Worm (Caenorhabditis elegans) whole organism, young adult: ENCODE measurements around the gene F42H10.2.

Source experiments
- B0035.1 ChIP-seq: sonication (generic microtip); optimal IDR thresholded peaks from 2 replicates; lab custom pipeline; 2016; ENCODE audit warnings: missing genetic modification characterization, mild to moderate bottlenecking, missing compliant biosample characterization, missing genotype, missing genetic modification reagents
- B0336.3 ChIP-seq: fragments of 200-800 bp; sonication (Bioruptor generic); IDR thresholded peaks from 2 replicates; pipeline ENCODE4 v1.3.6; 2022; ENCODE audit warnings: missing genetic modification characterization, missing compliant biosample characterization
- F10E7.11 ChIP-seq: sonication (generic microtip); optimal IDR thresholded peaks from 2 replicates; lab custom pipeline; 2017; ENCODE audit warnings: mild to moderate bottlenecking, missing genetic modification characterization, moderate library complexity, missing compliant biosample characterization
- F57C9.4 ChIP-seq: sonication (generic microtip); optimal IDR thresholded peaks from 2 replicates; lab custom pipeline; 2017; ENCODE audit warnings: mild to moderate bottlenecking, missing genetic modification characterization, missing compliant biosample characterization
- K11D2.4 ChIP-seq: fragments of 200-800 bp; sonication (Bioruptor generic); IDR thresholded peaks from 2 replicates; pipeline ENCODE4 v1.3.6; 2022; ENCODE audit warnings: missing genetic modification reagents, missing genetic modification characterization, missing compliant biosample characterization
- K12H6.12 ChIP-seq: fragments of 200-800 bp; sonication (Bioruptor generic); optimal IDR thresholded peaks from 2 replicates; lab custom pipeline; 2018; ENCODE audit warnings: mild to moderate bottlenecking, missing genetic modification characterization, missing compliant biosample characterization
- T07F8.4 ChIP-seq: sonication (generic microtip); optimal IDR thresholded peaks from 2 replicates; lab custom pipeline; 2016; ENCODE audit warnings: mild to moderate bottlenecking, missing genetic modification characterization, moderate library complexity, missing compliant biosample characterization
- Y53F4B.3 ChIP-seq: fragments of 200-800 bp; sonication (Bioruptor generic); IDR thresholded peaks from 2 replicates; pipeline ENCODE4 v1.3.6; 2022; ENCODE audit warnings: missing genetic modification reagents, missing genetic modification characterization, missing compliant biosample characterization
- Y53G8AR.9 ChIP-seq: fragments of 200-800 bp; sonication (Bioruptor generic); conservative IDR thresholded peaks from 2 replicates; pipeline ENCODE4 v1.3.6; 2022; ENCODE audit warnings: missing genetic modification reagents, missing genetic modification characterization, missing compliant biosample characterization
- Y95B8A.8 ChIP-seq: fragments of 200-800 bp; sonication (Bioruptor generic); IDR thresholded peaks from 2 replicates; pipeline ENCODE4 v1.3.6; 2022; ENCODE audit warnings: missing genetic modification reagents, missing genetic modification characterization, missing compliant biosample characterization
- akir-1 ChIP-seq: fragments of 200-800 bp; sonication (Bioruptor generic); optimal IDR thresholded peaks from 2 replicates; lab custom pipeline; 2018; ENCODE audit warnings: mild to moderate bottlenecking, missing genetic modification characterization, moderate library complexity, missing compliant biosample characterization
- athp-1 ChIP-seq: sonication (generic microtip); optimal IDR thresholded peaks from 2 replicates; lab custom pipeline; 2017; ENCODE audit warnings: mild to moderate bottlenecking, missing genetic modification characterization, missing compliant biosample characterization
- bed-2 ChIP-seq: fragments of 200-800 bp; sonication (Bioruptor generic); IDR thresholded peaks from 2 replicates; pipeline ENCODE4 v1.3.6; 2022; ENCODE audit warnings: missing genetic modification reagents, missing genetic modification characterization, missing compliant biosample characterization
- cebp-1 ChIP-seq, 2 experiments: fragments of 200-800 bp in 1 of 2; sonication (Bioruptor generic) in 1 of 2; sonication (generic microtip) in 1 of 2; IDR thresholded peaks in 1 of 2; optimal IDR thresholded peaks in 1 of 2; 2 replicates each; pipeline versions ENCODE4 v1.3.6 to Lab custom; 2017 to 2022; ENCODE audit warnings: missing compliant biosample characterization in 2 of 2, missing genetic modification characterization in 2 of 2, mild to moderate bottlenecking in 1 of 2, missing genetic modification reagents in 1 of 2, moderate library complexity in 1 of 2
- ceh-27 ChIP-seq: fragments of 200-800 bp; sonication (Bioruptor generic); optimal IDR thresholded peaks from 2 replicates; lab custom pipeline; 2018; ENCODE audit warnings: mild to moderate bottlenecking, missing genetic modification characterization, moderate library complexity, missing compliant biosample characterization
- ceh-58 ChIP-seq: fragments of 200-800 bp; sonication (Bioruptor generic); IDR thresholded peaks from 2 replicates; pipeline ENCODE4 v1.3.6; 2022; ENCODE audit warnings: missing genetic modification characterization, missing compliant biosample characterization
- chd-7 ChIP-seq: sonication (generic microtip); optimal IDR thresholded peaks from 2 replicates; lab custom pipeline; 2016; ENCODE audit warnings: mild to moderate bottlenecking, missing genetic modification characterization, moderate library complexity, missing compliant biosample characterization
- efl-1 ChIP-seq: fragments of 150-350 bp; optimal IDR thresholded peaks from 2 replicates; lab custom pipeline; 2014; ENCODE audit warnings: missing biosample characterization, missing genetic modification reagents, missing genetic modification characterization
- egrh-3 ChIP-seq: fragments of 200-800 bp; sonication (Bioruptor generic); IDR thresholded peaks from 2 replicates; pipeline ENCODE4 v1.3.6; 2022; ENCODE audit warnings: missing genetic modification reagents, missing genetic modification characterization, missing compliant biosample characterization
- ekl-4 ChIP-seq: fragments of 200-800 bp; sonication (Bioruptor generic); IDR thresholded peaks from 2 replicates; pipeline ENCODE4 v1.3.6; 2022; ENCODE audit warnings: missing genetic modification reagents, missing genetic modification characterization, missing compliant biosample characterization
- hlh-26 ChIP-seq: fragments of 200-800 bp; sonication (Bioruptor generic); conservative IDR thresholded peaks from 2 replicates; pipeline ENCODE4 v1.3.6; 2022; ENCODE audit warnings: missing genetic modification reagents, missing genetic modification characterization, missing compliant biosample characterization
- hmg-1.2 ChIP-seq: fragments of 200-800 bp; sonication (Bioruptor generic); IDR thresholded peaks from 2 replicates; pipeline ENCODE4 v1.3.6; 2022; ENCODE audit warnings: missing genetic modification reagents, missing genetic modification characterization, missing compliant biosample characterization
- lag-1 ChIP-seq: fragments of 200-800 bp; sonication (Bioruptor generic); IDR thresholded peaks from 2 replicates; pipeline ENCODE4 v1.3.6; 2022; ENCODE audit warnings: missing genetic modification reagents, missing genetic modification characterization, missing compliant biosample characterization
- lsy-27 ChIP-seq: sonication (generic microtip); optimal IDR thresholded peaks from 2 replicates; lab custom pipeline; 2017; ENCODE audit warnings: missing genetic modification characterization, mild to moderate bottlenecking, missing compliant biosample characterization, antibody characterized with exemption, missing genotype, borderline replicate concordance; ENCODE audit not compliant: insufficient read depth
- madf-10 ChIP-seq: sonication (generic microtip); optimal IDR thresholded peaks from 2 replicates; lab custom pipeline; 2016; ENCODE audit warnings: mild to moderate bottlenecking, missing genetic modification characterization, missing compliant biosample characterization
- madf-3 ChIP-seq: fragments of 200-800 bp; sonication (Bioruptor generic); IDR thresholded peaks from 2 replicates; pipeline ENCODE4 v1.3.6; 2022; ENCODE audit warnings: missing genetic modification reagents, missing genetic modification characterization, missing compliant biosample characterization
- mxl-1 ChIP-seq: sonication (generic microtip); optimal IDR thresholded peaks from 2 replicates; lab custom pipeline; 2016; ENCODE audit warnings: missing genetic modification characterization, missing compliant biosample characterization
- nfya-2 ChIP-seq: fragments of 200-800 bp; sonication (Bioruptor generic); IDR thresholded peaks from 2 replicates; pipeline ENCODE4 v1.3.6; 2022; ENCODE audit warnings: missing genetic modification reagents, missing genetic modification characterization, missing compliant biosample characterization
- nhr-179 ChIP-seq: sonication (generic microtip); optimal IDR thresholded peaks from 2 replicates; lab custom pipeline; 2016; ENCODE audit warnings: mild to moderate bottlenecking, missing genetic modification characterization, missing compliant biosample characterization
- pbrm-1 ChIP-seq: fragments of 200-800 bp; sonication (Bioruptor generic); IDR thresholded peaks from 2 replicates; pipeline ENCODE4 v1.3.6; 2022; ENCODE audit warnings: missing genetic modification reagents, missing genetic modification characterization, missing compliant biosample characterization
- pha-4 ChIP-seq: fragments of 150-350 bp; sonication (generic microtip); optimal IDR thresholded peaks from 2 replicates; lab custom pipeline; 2014; ENCODE audit warnings: missing biosample characterization, missing genetic modification reagents, missing genetic modification characterization
- snpc-1.1 ChIP-seq: sonication (generic microtip); optimal IDR thresholded peaks from 2 replicates; lab custom pipeline; 2017; ENCODE audit warnings: missing genetic modification characterization, mild to moderate bottlenecking, missing compliant biosample characterization, antibody characterized with exemption, moderate library complexity, missing genotype, missing genetic modification reagents; ENCODE audit not compliant: insufficient read depth
- snpc-3.4 ChIP-seq: sonication (generic microtip); optimal IDR thresholded peaks from 2 replicates; lab custom pipeline; 2017; ENCODE audit warnings: missing genetic modification characterization, mild to moderate bottlenecking, missing compliant biosample characterization, antibody characterized with exemption, moderate library complexity, missing genotype, missing genetic modification reagents
- snpc-4 ChIP-seq, 5 experiments: fragments of 150-350 bp in 1 of 5; sonication (generic microtip) in 4 of 5; optimal IDR thresholded peaks; 2 replicates each; lab custom pipeline; 2014 to 2018; ENCODE audit warnings: missing genetic modification characterization in 5 of 5, missing biosample characterization in 3 of 5, antibody characterized with exemption in 2 of 5, mild to moderate bottlenecking in 2 of 5, missing compliant biosample characterization in 2 of 5, missing genotype in 2 of 5, moderate library complexity in 2 of 5, missing genetic modification reagents in 1 of 5
- somi-1 ChIP-seq: fragments of 200-800 bp; sonication (Bioruptor generic); optimal IDR thresholded peaks from 2 replicates; lab custom pipeline; 2018; ENCODE audit warnings: mild to moderate bottlenecking, missing genetic modification characterization, missing compliant biosample characterization
- sptf-2 ChIP-seq: fragments of 200-800 bp; sonication (Bioruptor generic); optimal IDR thresholded peaks from 2 replicates; lab custom pipeline; 2018; ENCODE audit warnings: mild to moderate bottlenecking, missing genetic modification characterization, missing compliant biosample characterization
- unc-62 ChIP-seq: fragments of 150-350 bp; optimal IDR thresholded peaks from 2 replicates; lab custom pipeline; 2014; ENCODE audit warnings: missing biosample characterization, missing genetic modification reagents, missing genetic modification characterization
- zfh-2 ChIP-seq: fragments of 200-800 bp; sonication (Bioruptor generic); conservative IDR thresholded peaks from 2 replicates; pipeline ENCODE4 v1.3.6; 2022; ENCODE audit warnings: missing genetic modification reagents, missing genetic modification characterization, missing compliant biosample characterization
- zim-3 ChIP-seq: sonication (generic microtip); optimal IDR thresholded peaks from 2 replicates; lab custom pipeline; 2017; ENCODE audit warnings: mild to moderate bottlenecking, missing genetic modification characterization, moderate library complexity, missing compliant biosample characterization
- ztf-18 ChIP-seq: sonication (generic microtip); optimal IDR thresholded peaks from 2 replicates; lab custom pipeline; 2016; ENCODE audit warnings: missing genotype, mild to moderate bottlenecking, missing genetic modification characterization, missing compliant biosample characterization
- ztf-22 ChIP-seq: fragments of 200-800 bp; sonication (Bioruptor generic); optimal IDR thresholded peaks from 2 replicates; lab custom pipeline; 2018; ENCODE audit warnings: mild to moderate bottlenecking, missing genetic modification characterization, moderate library complexity, missing compliant biosample characterization
- ztf-26 ChIP-seq: sonication (generic microtip); optimal IDR thresholded peaks from 2 replicates; lab custom pipeline; 2017; ENCODE audit warnings: missing genetic modification characterization, missing compliant biosample characterization
- ztf-28 ChIP-seq: fragments of 200-800 bp; sonication (Bioruptor generic); IDR thresholded peaks from 2 replicates; pipeline ENCODE4 v1.3.6; 2022; ENCODE audit warnings: missing genetic modification reagents, missing genetic modification characterization, missing compliant biosample characterization
- ztf-6 ChIP-seq: fragments of 200-800 bp; sonication (Bioruptor generic); IDR thresholded peaks from 2 replicates; pipeline ENCODE4 v1.3.6; 2022; ENCODE audit warnings: missing genetic modification reagents, missing genetic modification characterization, missing compliant biosample characterization

The F42H10.2 gene

ce11 chrIII:8521654-8522392 lies 31.4 kb downstream of the F42H10.2 start:
- no peak for TF ChIP-seq madf-3
- no peak for TF ChIP-seq madf-10
- TF ChIP-seq somi-1: no peak
- TF ChIP-seq pbrm-1 (GFP tag; lab: Robert Waterston, UW): no peak
- no peak for TF ChIP-seq snpc-1.1 (tag; lab: Kevin White, UChicago)
- TF ChIP-seq K12H6.12: no peak
- no peak for TF ChIP-seq ztf-18 (tag; lab: Kevin White, UChicago)
- TF ChIP-seq sptf-2 (GFP tag; lab: Kevin White, UChicago): no peak
- no peak for TF ChIP-seq Y53G8AR.9 (GFP tag; lab: Robert Waterston, UW)
- TF ChIP-seq chd-7 (tag; lab: Kevin White, UChicago): no peak
- TF ChIP-seq nfya-2 (GFP tag; lab: Robert Waterston, UW): no peak
- no peak for TF ChIP-seq hmg-1.2 (GFP tag; lab: Robert Waterston, UW)
- no peak for TF ChIP-seq ztf-22 (GFP tag; lab: Kevin White, UChicago)
- no peak for TF ChIP-seq T07F8.4 (tag; lab: Kevin White, UChicago)
- no peak for TF ChIP-seq athp-1 (tag; lab: Kevin White, UChicago)
- no peak for TF ChIP-seq zfh-2
- no peak for TF ChIP-seq efl-1

ce11 chrIII:8524773-8525172 lies 34.4 kb downstream of the F42H10.2 start, which contains the start of gene idpp-15:
TSS of gene idpp-15 (plus strand) at chrIII:8525073.
- TF ChIP-seq unc-62 (no peak), nfya-2 (GFP tag; lab: Robert Waterston, UW) (no peak), zim-3 (tag; lab: Kevin White, UChicago) (no peak), Y53F4B.3 (GFP tag; lab: Robert Waterston, UW) (no peak), pbrm-1 (GFP tag; lab: Robert Waterston, UW) (no peak), akir-1 (GFP tag; lab: Kevin White, UChicago) (no peak), mxl-1 (no peak), hlh-26 (GFP tag; lab: Robert Waterston, UW) (no peak), ekl-4 (GFP tag; lab: Robert Waterston, UW) (no peak), ceh-58 (no peak), ztf-18 (tag; lab: Kevin White, UChicago) (no peak), lsy-27 (no peak), B0336.3 (GFP tag; lab: Robert Waterston, UW) (no peak), pha-4 (tag; lab: Kevin White, UChicago) (no peak)

ce11 chrIII:8529002-8529401 lies 38.6 kb downstream of the F42H10.2 start:
- TF ChIP-seq hmg-1.2 (GFP tag; lab: Robert Waterston, UW) (no peak), B0035.1 (tag; lab: Kevin White, UChicago) (no peak), efl-1 (no peak), ztf-6 (GFP tag; lab: Robert Waterston, UW) (no peak), F10E7.11 (tag; lab: Kevin White, UChicago) (no peak), snpc-4 (GFP tag; optimal IDR thresholded peaks at IDR 0.05; lab: Kevin White, UChicago) (no peak), snpc-4 (tag; optimal IDR thresholded peaks at IDR 0.05; lab: Kevin White, UChicago) (no peak), K11D2.4 (GFP tag; lab: Robert Waterston, UW) (no peak), ztf-28 (no peak), bed-2 (GFP tag; lab: Robert Waterston, UW) (no peak), F57C9.4 (tag; lab: Kevin White, UChicago) (no peak), ztf-26 (tag; lab: Kevin White, UChicago) (no peak), cebp-1 (GFP tag; IDR thresholded peaks at IDR 0.05; lab: Robert Waterston, UW) (peak; percentile 93), cebp-1 (tag; optimal IDR thresholded peaks at IDR 0.05; lab: Kevin White, UChicago) (peak; percentile 99), Y95B8A.8 (GFP tag; lab: Robert Waterston, UW) (no peak), lag-1 (GFP tag; lab: Robert Waterston, UW) (no peak), nhr-179 (tag; lab: Kevin White, UChicago) (no peak), snpc-3.4 (tag; lab: Kevin White, UChicago) (no peak), ceh-27 (GFP tag; lab: Kevin White, UChicago) (peak; percentile 14), madf-3 (no peak), egrh-3 (GFP tag; lab: Robert Waterston, UW) (no peak), pha-4 (tag; lab: Kevin White, UChicago) (no peak)
